Fruit fly (Drosophila melanogaster) whole organism, adult: Measurements from ENCODE around the gene CG10116.

Experiments
- CG12768 ChIP-seq: fragments of 200-800 bp; sonication (Bioruptor generic); optimal IDR thresholded peaks from 2 replicates; lab custom pipeline; 2017; ENCODE audit warnings: missing biosample characterization, missing genetic modification characterization, mild to moderate bottlenecking, moderate library complexity, missing genetic modification reagents
- Hr96 ChIP-seq: fragments of 200-800 bp; sonication (Bioruptor generic); optimal IDR thresholded peaks from 2 replicates; lab custom pipeline; 2016; ENCODE audit warnings: missing biosample characterization, missing genetic modification characterization
- Mnt ChIP-seq: fragments of 200-800 bp; sonication (Bioruptor generic); optimal IDR thresholded peaks from 2 replicates; lab custom pipeline; 2016; ENCODE audit warnings: missing biosample characterization, mild to moderate bottlenecking, missing genetic modification characterization

DNA sequence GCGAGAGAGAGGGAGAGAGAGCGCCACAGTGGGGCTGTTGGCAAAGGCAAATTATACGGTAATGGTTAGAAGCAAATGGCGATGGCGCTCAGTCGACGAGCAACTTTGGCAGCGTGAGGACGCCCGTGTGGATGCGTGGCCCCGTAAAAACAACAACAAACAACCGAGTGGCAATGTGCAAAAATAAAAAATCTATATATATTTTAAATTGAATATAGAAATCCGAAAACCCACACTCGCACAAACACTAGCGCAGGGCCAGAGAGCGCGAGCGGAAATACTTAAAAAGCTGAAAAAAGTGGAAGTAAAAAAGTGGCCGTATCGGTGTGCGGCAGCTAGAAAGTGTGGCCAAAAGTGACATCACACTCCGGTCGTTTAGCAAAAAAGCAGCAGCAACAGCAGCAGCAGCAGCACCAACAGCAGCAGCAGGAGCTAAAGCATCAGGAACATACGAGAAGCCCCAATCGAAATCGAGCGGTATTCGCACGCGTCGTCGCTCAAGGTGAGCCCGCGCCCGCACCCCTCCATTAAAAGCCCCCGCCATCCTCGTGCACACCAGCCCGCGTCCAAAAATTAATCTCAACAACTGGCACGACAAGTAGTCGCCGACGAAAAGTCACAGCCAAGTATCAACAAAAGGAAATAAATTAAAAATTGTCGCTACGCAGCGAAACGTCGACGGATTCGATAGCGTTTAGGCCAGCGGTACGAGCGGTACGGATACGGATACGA, 20.6 kb upstream of the CG10116 start, which contains the start of gene stv:
- no peak for TF ChIP-seq CG12768 (GFP tag; lab: Kevin White, UChicago)
- TF ChIP-seq Hr96 (GFP tag; lab: Kevin White, UChicago): no peak
- TF ChIP-seq Mnt (GFP tag; lab: Kevin White, UChicago): no peak
